Fruit fly (Drosophila melanogaster) whole organism, pupa: ENCODE results near the gene Or33c.

ENCODE experiments used
- CG10348 ChIP-seq: fragments of 200-800 bp; sonication (Bioruptor generic); IDR thresholded peaks from 2 replicates; pipeline ENCODE4 v1.3.6; 2022; ENCODE audit warnings: missing biosample characterization, missing genetic modification characterization
- CG4496 ChIP-seq: fragments of 200-800 bp; sonication (Bioruptor generic); IDR thresholded peaks from 3 replicates; pipeline ENCODE4 v1.3.6; 2022; ENCODE audit warnings: missing biosample characterization, missing genetic modification characterization
- CG8301 ChIP-seq: fragments of 200-800 bp; sonication (Bioruptor generic); optimal IDR thresholded peaks from 2 replicates; lab custom pipeline; 2018; ENCODE audit warnings: missing biosample characterization, mild to moderate bottlenecking, missing genetic modification characterization
- EcR ChIP-seq: fragments of 200-800 bp; sonication (Bioruptor generic); optimal IDR thresholded peaks from 3 replicates; lab custom pipeline; 2019; ENCODE audit warnings: missing biosample characterization, missing genetic modification characterization, mild to moderate bottlenecking, moderate library complexity, missing genetic modification reagents
- Pif1B ChIP-seq: fragments of 200-800 bp; sonication (Bioruptor generic); optimal IDR thresholded peaks from 3 replicates; lab custom pipeline; 2016; ENCODE audit warnings: missing biosample characterization, missing genetic modification characterization
- fd96Ca ChIP-seq: fragments of 200-800 bp; sonication (Bioruptor generic); IDR thresholded peaks from 3 replicates; pipeline ENCODE4 v1.3.6; 2022; ENCODE audit warnings: missing biosample characterization, missing genetic modification characterization
- rn ChIP-seq: fragments of 200-800 bp; sonication (Bioruptor generic); IDR thresholded peaks from 2 replicates; pipeline ENCODE4 v1.3.6; 2022; ENCODE audit warnings: missing biosample characterization, missing genetic modification characterization

DNA sequence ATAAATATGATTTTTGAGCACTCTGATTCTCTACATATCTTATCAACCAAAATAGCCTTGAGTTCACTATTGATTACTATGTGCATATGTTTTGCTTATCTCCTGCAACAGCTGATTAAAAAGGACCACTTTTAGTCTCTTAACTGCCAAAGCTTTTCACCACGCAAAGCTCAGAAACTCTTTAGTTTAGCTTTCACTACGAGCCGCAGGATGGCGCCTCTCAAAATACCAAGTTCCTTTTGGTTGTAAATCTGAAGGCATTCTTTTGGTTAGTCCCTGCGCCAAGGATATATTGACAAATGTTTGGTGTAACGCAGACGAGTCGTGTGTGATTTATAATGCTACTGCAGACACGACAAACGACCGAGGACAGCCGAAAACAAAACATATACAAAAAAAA lies 33.6 kb upstream of the Or33c start:
- no peak for TF ChIP-seq fd96Ca (GFP tag; lab: Robert Waterston, UW)
- no peak for TF ChIP-seq CG8301 (tag; lab: Kevin White, UChicago)
- TF ChIP-seq Pif1B (GFP tag; lab: Kevin White, UChicago), result no peak
- TF ChIP-seq EcR, result no peak
- TF ChIP-seq CG10348 (GFP tag; lab: Robert Waterston, UW), result no peak
- TF ChIP-seq CG4496 (GFP tag; lab: Robert Waterston, UW), result no peak
- no peak for TF ChIP-seq rn (GFP tag; lab: Robert Waterston, UW)
